Worm (Caenorhabditis elegans) whole organism, L3 larva: ENCODE measurements around the gene irld-52.
A peak's percentile ranks its signal among the peaks of the same experiment; 100 is the strongest.

ENCODE experiments used
- R02D3.7 ChIP-seq: fragments of 150-350 bp; optimal IDR thresholded peaks from 2 replicates; lab custom pipeline; 2014; ENCODE audit warnings: missing biosample characterization, missing genetic modification characterization
- ZK546.5 ChIP-seq: sonication (generic microtip); optimal IDR thresholded peaks from 2 replicates; lab custom pipeline; 2017; ENCODE audit warnings: missing biosample characterization, missing genetic modification characterization
- aly-2 ChIP-seq: fragments of 150-350 bp; optimal IDR thresholded peaks from 2 replicates; lab custom pipeline; 2014; ENCODE audit warnings: missing biosample characterization, missing genetic modification characterization
- ama-1 ChIP-seq: fragments of 150-350 bp; optimal IDR thresholded peaks from 2 replicates; lab custom pipeline; 2018
- ceh-16 ChIP-seq: sonication (generic microtip); optimal IDR thresholded peaks from 2 replicates; lab custom pipeline; 2017; ENCODE audit warnings: missing biosample characterization, missing genetic modification characterization
- ceh-28 ChIP-seq: fragments of 150-350 bp; optimal IDR thresholded peaks from 2 replicates; lab custom pipeline; 2014; ENCODE audit warnings: missing biosample characterization, missing genetic modification reagents, missing genetic modification characterization
- ceh-82 ChIP-seq: fragments of 150-350 bp; optimal IDR thresholded peaks from 2 replicates; lab custom pipeline; 2014; ENCODE audit warnings: missing biosample characterization, missing genetic modification characterization
- egl-27 ChIP-seq: sonication (generic microtip); optimal IDR thresholded peaks from 4 replicates; lab custom pipeline; 2017; ENCODE audit warnings: missing biosample characterization, missing genetic modification reagents, missing genetic modification characterization
- egl-5 ChIP-seq: fragments of 150-350 bp; optimal IDR thresholded peaks from 2 replicates; lab custom pipeline; 2017; ENCODE audit warnings: missing biosample characterization, missing genetic modification reagents, missing genetic modification characterization, inconsistent platforms
- elt-2 ChIP-seq: sonication (generic microtip); optimal IDR thresholded peaks from 2 replicates; lab custom pipeline; 2016; ENCODE audit warnings: missing genetic modification reagents, mild to moderate bottlenecking, missing genetic modification characterization, missing compliant biosample characterization
- elt-3 ChIP-seq, 3 experiments: fragments of 150-350 bp in 1 of 3; sonication (generic microtip) in 2 of 3; optimal IDR thresholded peaks; 2 replicates in 2 of 3; 4 replicates in 1 of 3; lab custom pipeline; 2014 to 2017; ENCODE audit warnings: missing biosample characterization in 3 of 3, missing genetic modification characterization in 3 of 3
- eor-1 ChIP-seq, 2 experiments: fragments of 150-350 bp; optimal IDR thresholded peaks; 2 replicates each; lab custom pipeline; 2014 to 2018; ENCODE audit warnings: missing biosample characterization in 2 of 2, missing genetic modification characterization in 2 of 2
- fkh-10 ChIP-seq: sonication (generic microtip); optimal IDR thresholded peaks from 2 replicates; lab custom pipeline; 2017; ENCODE audit warnings: missing biosample characterization, missing genetic modification reagents, missing genetic modification characterization
- fkh-2 ChIP-seq: fragments of 150-350 bp; optimal IDR thresholded peaks from 2 replicates; lab custom pipeline; 2014; ENCODE audit warnings: missing biosample characterization, missing genetic modification reagents, missing genetic modification characterization
- fos-1 ChIP-seq: fragments of 150-350 bp; optimal IDR thresholded peaks from 2 replicates; lab custom pipeline; 2014; ENCODE audit warnings: missing biosample characterization, missing genetic modification characterization
- hmg-11 ChIP-seq: sonication (generic microtip); optimal IDR thresholded peaks from 2 replicates; lab custom pipeline; 2016; ENCODE audit warnings: missing genetic modification characterization, missing compliant biosample characterization
- lin-15B ChIP-seq: fragments of 150-350 bp; optimal IDR thresholded peaks from 2 replicates; lab custom pipeline; 2014; ENCODE audit warnings: missing biosample characterization, missing genetic modification characterization
- lin-39 ChIP-seq: fragments of 150-350 bp; optimal IDR thresholded peaks from 2 replicates; lab custom pipeline; 2018; ENCODE audit warnings: missing biosample characterization, missing genetic modification reagents, missing genetic modification characterization
- lsy-12 ChIP-seq: sonication (generic microtip); optimal IDR thresholded peaks from 2 replicates; lab custom pipeline; 2016; ENCODE audit warnings: mild to moderate bottlenecking, missing genetic modification characterization, missing compliant biosample characterization
- mdl-1 ChIP-seq: fragments of 150-350 bp; optimal IDR thresholded peaks from 2 replicates; lab custom pipeline; 2014; ENCODE audit warnings: missing biosample characterization, missing genetic modification characterization
- mml-1 ChIP-seq: fragments of 150-350 bp; sonication (generic microtip); optimal IDR thresholded peaks from 3 replicates; lab custom pipeline; 2014; ENCODE audit warnings: missing biosample characterization, missing genetic modification characterization
- nhr-11 ChIP-seq: fragments of 150-350 bp; optimal IDR thresholded peaks from 2 replicates; lab custom pipeline; 2014; ENCODE audit warnings: missing biosample characterization, missing genetic modification characterization
- nhr-12 ChIP-seq: fragments of 150-350 bp; optimal IDR thresholded peaks from 2 replicates; lab custom pipeline; 2014; ENCODE audit warnings: missing biosample characterization, missing genetic modification characterization
- nhr-23 ChIP-seq: fragments of 150-350 bp; optimal IDR thresholded peaks from 2 replicates; lab custom pipeline; 2014; ENCODE audit warnings: missing biosample characterization, missing genetic modification reagents, missing genetic modification characterization
- nhr-237 ChIP-seq: fragments of 150-350 bp; optimal IDR thresholded peaks from 2 replicates; lab custom pipeline; 2014; ENCODE audit warnings: missing biosample characterization, missing genetic modification characterization
- nhr-28 ChIP-seq: fragments of 150-350 bp; optimal IDR thresholded peaks from 2 replicates; lab custom pipeline; 2014; ENCODE audit warnings: missing biosample characterization, missing genetic modification characterization
- nhr-43 ChIP-seq: sonication (generic microtip); optimal IDR thresholded peaks from 2 replicates; lab custom pipeline; 2016; ENCODE audit warnings: mild to moderate bottlenecking, missing genetic modification characterization, missing compliant biosample characterization; ENCODE audit not compliant: poor library complexity, severe bottlenecking
- nhr-67 ChIP-seq: fragments of 150-350 bp; optimal IDR thresholded peaks from 2 replicates; lab custom pipeline; 2014; ENCODE audit warnings: missing biosample characterization, missing genetic modification characterization
- nhr-77 ChIP-seq: fragments of 150-350 bp; optimal IDR thresholded peaks from 2 replicates; lab custom pipeline; 2014; ENCODE audit warnings: missing biosample characterization, missing genetic modification characterization
- pha-4 ChIP-seq: fragments of 150-350 bp; optimal IDR thresholded peaks from 2 replicates; lab custom pipeline; 2014; ENCODE audit warnings: missing biosample characterization, missing genetic modification reagents, missing genetic modification characterization
- skn-1 ChIP-seq: fragments of 150-350 bp; optimal IDR thresholded peaks from 2 replicates; lab custom pipeline; 2014; ENCODE audit warnings: missing biosample characterization, missing genetic modification characterization
- snpc-4 ChIP-seq: fragments of 150-350 bp; optimal IDR thresholded peaks from 2 replicates; lab custom pipeline; 2014; ENCODE audit warnings: missing biosample characterization, missing genetic modification characterization
- tbx-2 ChIP-seq: sonication (generic microtip); optimal IDR thresholded peaks from 2 replicates; lab custom pipeline; 2016; ENCODE audit warnings: mild to moderate bottlenecking, missing genetic modification characterization, missing compliant biosample characterization
- unc-39 ChIP-seq: sonication (generic microtip); optimal IDR thresholded peaks from 4 replicates; lab custom pipeline; 2017; ENCODE audit warnings: missing biosample characterization, missing genetic modification characterization
- zag-1 ChIP-seq: fragments of 150-350 bp; optimal IDR thresholded peaks from 2 replicates; lab custom pipeline; 2014; ENCODE audit warnings: missing biosample characterization, missing genetic modification characterization
- ztf-11 ChIP-seq: fragments of 150-350 bp; optimal IDR thresholded peaks from 2 replicates; lab custom pipeline; 2014; ENCODE audit warnings: missing biosample characterization, missing genetic modification characterization
- ztf-4 ChIP-seq: fragments of 150-350 bp; optimal IDR thresholded peaks from 2 replicates; lab custom pipeline; 2014; ENCODE audit warnings: missing biosample characterization, missing genetic modification characterization

Gene irld-52

ce11 chrV:15766122-15766594 lies 13.3 kb upstream of the irld-52 start, which contains the start of the genes haf-3 and F57A10.2 (continued):
- TF ChIP-seq hmg-11 (tag; lab: Kevin White, UChicago) (peak; percentile 82), ztf-11 (tag; lab: Kevin White, UChicago) (no peak), fkh-2 (peak; percentile 33), nhr-237 (tag; lab: Kevin White, UChicago) (no peak), nhr-28 (tag; lab: Kevin White, UChicago) (no peak), ceh-16 (tag; lab: Kevin White, UChicago) (no peak), elt-3 (tag; optimal IDR thresholded peaks at IDR 0.05; lab: Kevin White, UChicago) (no peak), nhr-12 (tag; lab: Kevin White, UChicago) (no peak), egl-27 (tag; lab: Kevin White, UChicago) (peak; percentile 33), ceh-28 (tag; lab: Kevin White, UChicago) (peak; percentile 78), eor-1 (tag; optimal IDR thresholded peaks at IDR 0.05; lab: Kevin White, UChicago) (no peak), egl-5 (tag; lab: Kevin White, UChicago) (peak; percentile 80), nhr-77 (peak; percentile 80), lin-39 (tag; lab: Kevin White, UChicago) (peak; percentile 62)

DNA sequence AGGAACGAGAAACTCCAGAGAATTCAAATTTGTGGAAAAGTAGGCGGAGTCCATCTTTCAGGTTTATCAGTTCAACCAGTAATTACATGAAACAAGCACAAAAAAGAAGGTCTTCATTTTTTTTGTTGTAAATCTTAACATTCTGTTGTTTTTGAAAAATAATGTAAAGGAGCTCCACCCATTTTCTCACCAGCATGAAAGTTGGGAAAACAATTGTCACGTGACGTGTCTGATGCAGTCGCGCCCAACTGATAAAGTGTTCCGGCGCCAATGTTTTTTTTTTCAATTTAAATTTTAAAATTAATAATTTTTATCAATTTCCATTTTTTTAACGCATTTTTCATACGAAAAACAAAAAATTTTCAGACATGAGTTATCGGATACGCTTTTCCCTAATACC lies 10.4 kb upstream of the irld-52 start, which contains the start of gene F57A10.4:
Gene F57A10.4, plus strand, starts transcription at position 367 of the 400 bp plus-strand sequence.
- TF ChIP-seq ceh-28 (tag; lab: Kevin White, UChicago) (no peak), ZK546.5 (tag; lab: Kevin White, UChicago) (no peak)

DNA sequence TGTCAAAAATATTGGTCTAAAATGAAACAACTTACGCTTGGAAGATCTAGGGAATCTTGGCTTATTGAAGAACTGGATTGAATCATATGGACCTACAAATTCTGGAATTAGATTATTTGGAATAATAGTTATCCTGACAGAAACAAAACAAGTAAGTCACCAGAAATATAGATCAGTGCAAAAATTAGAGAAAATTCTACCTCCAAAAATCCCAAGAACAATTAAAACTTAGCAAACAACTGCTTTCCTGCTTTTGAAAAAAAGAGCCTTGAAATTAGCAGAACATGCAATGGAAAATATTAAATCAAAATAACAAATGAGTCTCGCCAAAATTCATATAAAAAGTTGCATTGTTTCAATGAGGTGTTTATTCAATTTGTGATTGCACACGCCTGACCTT lies 6.3 kb upstream of the irld-52 start, which contains the start of gene nhr-60:
Gene nhr-60, minus strand, starts transcription at position 101 of the 400 bp plus-strand sequence.
- TF ChIP-seq ceh-28 (tag; lab: Kevin White, UChicago) (no peak), fos-1 (no peak), elt-3 (tag; optimal IDR thresholded peaks at IDR 0.05; lab: Kevin White, UChicago) (no peak), unc-39 (no peak), hmg-11 (tag; lab: Kevin White, UChicago) (no peak), ztf-4 (tag; lab: Kevin White, UChicago) (no peak), fkh-10 (GFP tag; lab: Kevin White, UChicago) (no peak), egl-5 (tag; lab: Kevin White, UChicago) (no peak), nhr-12 (tag; lab: Kevin White, UChicago) (no peak), pha-4 (no peak), elt-2 (tag; lab: Kevin White, UChicago) (no peak), egl-27 (tag; lab: Kevin White, UChicago) (no peak), aly-2 (tag; lab: Kevin White, UChicago) (no peak), skn-1 (tag; lab: Kevin White, UChicago) (no peak), zag-1 (tag; lab: Kevin White, UChicago) (no peak), nhr-67 (no peak), ceh-16 (tag; lab: Kevin White, UChicago) (no peak)

ce11 chrV:15773941-15774340 lies 5.5 kb upstream of the irld-52 start:
- no peak for TF ChIP-seq tbx-2 (tag; lab: Kevin White, UChicago)
- TF ChIP-seq, all 47 proteins: peak for 0

ce11 chrV:15776651-15777050 lies 2.8 kb upstream of the irld-52 start, which contains the start of gene nhr-283:
nhr-283 (minus strand) TSS chrV:15776751.
- TF ChIP-seq zag-1 (tag; lab: Kevin White, UChicago) (no peak), ceh-82 (no peak), unc-39 (no peak), lin-39 (tag; lab: Kevin White, UChicago) (no peak), ztf-11 (tag; lab: Kevin White, UChicago) (no peak), lsy-12 (no peak), tbx-2 (tag; lab: Kevin White, UChicago) (no peak), skn-1 (tag; lab: Kevin White, UChicago) (no peak), nhr-11 (tag; lab: Kevin White, UChicago) (no peak), mdl-1 (tag; lab: Kevin White, UChicago) (no peak), lin-15B (tag; lab: Kevin White, UChicago) (no peak), nhr-23 (tag; lab: Kevin White, UChicago) (no peak), snpc-4 (no peak), R02D3.7 (tag; lab: Kevin White, UChicago) (no peak), mml-1 (no peak), eor-1 (tag; optimal IDR thresholded peaks at IDR 0.05; lab: Kevin White, UChicago) (no peak), nhr-43 (tag; lab: Kevin White, UChicago) (no peak), aly-2 (tag; lab: Kevin White, UChicago) (no peak), egl-27 (tag; lab: Kevin White, UChicago) (no peak), ama-1 (lab: Kevin White, UChicago) (no peak)
